Fruit fly (Drosophila melanogaster): ENCODE results near the gene Hsdl2.

DNA sequence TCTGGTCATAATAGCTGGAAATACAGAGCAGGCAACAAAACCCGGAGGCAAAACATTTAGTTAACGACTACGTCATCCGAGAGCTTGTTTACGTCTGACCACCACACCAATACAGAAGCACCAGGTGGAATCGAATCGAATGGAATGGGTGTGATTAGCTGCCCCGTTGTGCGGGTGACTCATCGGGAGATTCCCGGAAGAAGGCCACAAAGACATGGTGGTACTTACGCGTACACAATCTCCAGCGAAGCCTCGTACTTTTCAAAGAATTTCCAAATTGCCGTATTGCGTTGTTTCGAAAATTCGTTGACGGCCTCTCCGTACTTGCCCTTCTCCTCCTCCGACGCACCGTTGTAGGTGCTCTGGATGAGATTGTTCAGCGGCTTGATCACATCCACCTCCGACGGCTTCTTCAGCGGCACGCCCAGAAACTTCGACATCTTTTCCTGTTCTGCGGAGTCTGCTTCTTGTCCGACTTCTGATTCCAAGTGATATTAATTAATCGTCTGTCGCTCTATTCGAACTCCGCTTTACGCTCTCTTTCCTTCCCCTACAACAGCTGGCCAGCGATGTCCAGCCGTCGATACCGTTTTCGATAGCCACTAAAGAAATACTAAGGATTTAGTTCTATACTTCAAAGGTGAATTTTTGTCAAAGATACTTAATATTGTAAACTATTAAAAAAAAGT, 22.4 kb downstream of the Hsdl2 start, which contains the start of gene ALiX:
- TF ChIP-seq CG8478 (optimal IDR thresholded peaks at IDR 0.05) (no peak), CTCF (optimal IDR thresholded peaks at IDR 0.05) (no peak)
